Worm (Caenorhabditis elegans): ENCODE data around the gene act-4.

DNA sequence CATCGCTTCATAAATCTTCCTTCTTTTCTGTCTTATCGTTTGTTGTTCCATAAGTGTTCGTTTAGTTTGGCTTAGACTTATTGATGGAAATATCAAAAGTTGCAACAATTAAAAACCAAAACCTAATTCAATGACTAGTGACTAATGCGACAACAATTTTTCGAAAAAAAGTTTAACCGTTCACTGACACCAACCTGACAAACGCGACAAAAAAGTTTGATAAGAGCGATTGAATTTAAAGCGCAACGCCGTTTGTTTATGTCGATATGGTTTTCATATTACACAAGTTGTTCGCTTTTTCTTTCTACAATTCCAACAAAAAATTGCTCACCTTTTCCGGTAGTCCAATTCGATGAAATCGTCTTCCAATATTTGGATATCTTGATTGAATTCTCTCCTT is 18.6 kb downstream of the act-4 start:
- TF ChIP-seq elt-3 (tag; optimal IDR thresholded peaks at IDR 0.05), result no peak
- no peak for TF ChIP-seq ztf-11 (tag; optimal IDR thresholded peaks at IDR 0.05)
- TF ChIP-seq ceh-39 (tag; optimal IDR thresholded peaks at IDR 0.05), result no peak
